Worm (Caenorhabditis elegans): Measurements from ENCODE around the gene T01C4.8.

The T01C4.8 gene

DNA sequence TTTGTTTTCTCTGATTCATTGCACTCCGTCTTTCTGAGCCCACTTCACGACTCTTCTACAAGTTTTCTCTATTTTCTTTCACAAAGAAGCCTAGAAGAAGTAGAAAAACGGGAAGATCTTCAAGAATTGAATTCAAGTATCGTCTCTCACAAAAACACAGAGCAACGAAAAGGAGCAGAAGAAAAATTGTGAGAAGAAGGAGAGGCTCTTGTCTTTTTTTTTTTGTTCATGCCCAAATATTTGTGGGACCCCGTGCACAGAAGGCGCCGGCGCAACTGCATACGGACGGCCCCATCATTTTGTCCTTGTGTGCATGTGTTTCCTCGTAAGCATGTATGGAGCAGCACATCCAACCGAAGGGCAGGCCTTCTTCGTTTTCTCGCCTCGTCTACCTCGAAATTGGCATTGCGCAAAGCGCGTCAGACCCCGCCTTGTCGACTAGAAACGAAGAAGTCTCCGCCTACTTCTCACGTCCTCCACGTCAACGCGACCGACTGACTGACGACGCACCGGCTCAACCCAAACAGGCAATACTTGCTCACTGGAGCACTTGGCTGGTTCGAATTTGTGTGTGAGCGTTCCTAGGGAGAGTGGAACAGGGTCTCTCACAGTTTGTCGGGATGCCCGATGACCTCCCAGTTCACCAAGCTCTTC lies 22.7 kb downstream of the T01C4.8 start:
- no peak for TF ChIP-seq ceh-83 (GFP tag; optimal IDR thresholded peaks at IDR 0.05)
- no peak for TF ChIP-seq unc-39 (tag; optimal IDR thresholded peaks at IDR 0.05)
- TF ChIP-seq pha-4 (tag; optimal IDR thresholded peaks at IDR 0.05) = no peak
- no peak for TF ChIP-seq sptf-1 (tag; optimal IDR thresholded peaks at IDR 0.05)
- no peak for TF ChIP-seq ces-1 (GFP tag; optimal IDR thresholded peaks at IDR 0.05)
- no peak for TF ChIP-seq hlh-1 (tag; optimal IDR thresholded peaks at IDR 0.05)
- TF ChIP-seq mab-5 (tag; optimal IDR thresholded peaks at IDR 0.05) = no peak
- TF ChIP-seq nhr-237 (tag; optimal IDR thresholded peaks at IDR 0.05) = no peak

DNA sequence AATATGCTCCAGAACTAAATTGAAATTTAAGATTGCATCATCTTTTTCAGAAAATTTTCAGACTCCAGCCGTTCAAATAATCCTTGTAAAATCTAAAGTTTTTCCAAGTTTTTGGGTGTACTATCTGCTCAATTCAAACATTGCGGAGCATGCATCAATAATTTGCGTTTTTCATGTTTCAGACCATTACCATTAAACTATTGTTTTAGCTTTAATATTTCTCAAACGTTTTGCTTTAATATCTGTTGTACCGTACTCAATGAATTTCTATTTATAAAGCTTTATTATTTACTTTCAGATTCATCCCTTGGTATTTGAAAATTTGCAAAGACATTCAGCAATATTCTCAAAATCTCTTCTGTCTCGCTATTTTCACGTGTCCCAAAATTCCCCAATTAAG lies 26.1 kb downstream of the T01C4.8 start, which contains the start of gene odr-2:
Gene odr-2, plus strand, starts transcription at position 301 of the 400 bp plus-strand sequence.
- TF ChIP-seq snpc-4 (tag; optimal IDR thresholded peaks at IDR 0.05) = no peak
- TF ChIP-seq mls-2 (tag; optimal IDR thresholded peaks at IDR 0.05) = no peak
- no peak for TF ChIP-seq nhr-2 (tag; optimal IDR thresholded peaks at IDR 0.05)
- TF ChIP-seq lsy-2 (tag; optimal IDR thresholded peaks at IDR 0.05) = no peak
- TF ChIP-seq hlh-1 (tag; optimal IDR thresholded peaks at IDR 0.05) = no peak
- no peak for TF ChIP-seq elt-1 (tag; optimal IDR thresholded peaks at IDR 0.05; ENCODE audit: borderline replicate concordance, insufficient read depth)
- no peak for TF ChIP-seq sptf-1 (tag; optimal IDR thresholded peaks at IDR 0.05)
- no peak for TF ChIP-seq elt-3 (tag; optimal IDR thresholded peaks at IDR 0.05)
- no peak for TF ChIP-seq cnd-1 (tag; optimal IDR thresholded peaks at IDR 0.05)
- TF ChIP-seq unc-39 (tag; optimal IDR thresholded peaks at IDR 0.05) = no peak
- TF ChIP-seq ces-1 (GFP tag; optimal IDR thresholded peaks at IDR 0.05) = no peak
- TF ChIP-seq unc-62 (GFP tag; optimal IDR thresholded peaks at IDR 0.05) = no peak
- TF ChIP-seq flh-1 (GFP tag; optimal IDR thresholded peaks at IDR 0.05) = no peak
- no peak for TF ChIP-seq lin-32 (GFP tag; optimal IDR thresholded peaks at IDR 0.05)
- TF ChIP-seq nhr-28 (tag; optimal IDR thresholded peaks at IDR 0.05) = no peak
- TF ChIP-seq nhr-76 (tag; optimal IDR thresholded peaks at IDR 0.05) = no peak
- no peak for TF ChIP-seq tbx-8 (GFP tag; optimal IDR thresholded peaks at IDR 0.05)

DNA sequence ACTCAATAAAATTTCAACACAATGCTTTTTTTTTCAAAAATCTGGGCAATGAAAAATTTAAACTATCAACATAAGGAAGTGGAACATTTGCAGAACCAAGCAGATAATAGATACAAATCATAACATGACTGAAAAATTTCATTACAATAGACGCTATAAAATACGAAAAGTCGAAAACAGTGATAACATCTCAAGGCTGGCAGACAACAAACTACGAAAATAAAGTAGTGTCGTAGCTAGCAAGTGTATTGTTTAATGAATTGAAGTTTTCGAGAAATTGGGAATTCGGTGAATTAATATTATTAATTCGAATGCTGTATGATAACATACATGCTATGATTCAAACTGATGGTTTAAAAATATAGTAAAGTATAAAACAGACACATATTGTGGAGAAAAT lies 32.5 kb downstream of the T01C4.8 start:
- no peak for TF ChIP-seq mls-2 (tag; optimal IDR thresholded peaks at IDR 0.05)
- TF ChIP-seq snpc-4 (tag; optimal IDR thresholded peaks at IDR 0.05) = no peak
- no peak for TF ChIP-seq ceh-43 (GFP tag; optimal IDR thresholded peaks at IDR 0.05)
- no peak for TF ChIP-seq unc-39 (tag; optimal IDR thresholded peaks at IDR 0.05)
- no peak for TF ChIP-seq flh-1 (GFP tag; optimal IDR thresholded peaks at IDR 0.05)
- no peak for TF ChIP-seq mab-5 (tag; optimal IDR thresholded peaks at IDR 0.05)
- TF ChIP-seq zip-8 (tag; optimal IDR thresholded peaks at IDR 0.05) = no peak
- no peak for TF ChIP-seq lin-32 (GFP tag; optimal IDR thresholded peaks at IDR 0.05)
- TF ChIP-seq ceh-39 (tag; optimal IDR thresholded peaks at IDR 0.05) = no peak

DNA sequence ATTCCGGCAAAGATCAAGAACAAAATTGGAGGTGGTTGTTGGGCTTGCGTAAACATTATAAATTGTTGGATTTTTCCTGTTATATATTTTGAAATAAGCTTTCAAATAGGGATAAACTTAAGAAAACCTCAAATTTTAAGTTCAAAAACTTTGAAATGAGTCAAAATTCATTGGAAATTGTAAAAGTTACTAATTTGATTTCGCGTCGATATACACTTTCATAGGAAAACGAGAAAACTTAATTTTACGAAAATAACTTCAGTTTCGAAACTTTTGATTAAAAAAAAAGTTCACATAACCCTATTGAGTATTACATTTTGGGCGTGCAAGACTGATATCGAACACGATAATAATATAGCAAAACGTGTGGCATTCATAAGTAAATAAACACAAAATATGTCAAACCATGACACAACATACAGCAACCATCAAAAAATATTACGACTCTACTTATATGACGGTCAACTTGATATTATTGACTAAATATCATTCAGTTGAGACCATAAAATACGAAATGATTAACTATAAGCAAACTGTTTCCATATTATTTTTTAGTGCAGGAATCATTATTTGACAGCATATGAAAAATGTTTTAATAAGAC lies 33.1 kb downstream of the T01C4.8 start:
- TF ChIP-seq bed-3 (GFP tag; optimal IDR thresholded peaks at IDR 0.05) = no peak
- TF ChIP-seq flh-1 (GFP tag; optimal IDR thresholded peaks at IDR 0.05) = no peak
- no peak for TF ChIP-seq nhr-12 (tag; optimal IDR thresholded peaks at IDR 0.05)
- no peak for TF ChIP-seq hlh-1 (tag; optimal IDR thresholded peaks at IDR 0.05)
- TF ChIP-seq sptf-1 (tag; optimal IDR thresholded peaks at IDR 0.05) = no peak
- TF ChIP-seq unc-62 (GFP tag; optimal IDR thresholded peaks at IDR 0.05) = no peak
- TF ChIP-seq ceh-43 (GFP tag; optimal IDR thresholded peaks at IDR 0.05) = no peak
- TF ChIP-seq nhr-2 (tag; optimal IDR thresholded peaks at IDR 0.05) = no peak
- no peak for TF ChIP-seq blmp-1 (tag; optimal IDR thresholded peaks at IDR 0.05)
- TF ChIP-seq mep-1 (tag; optimal IDR thresholded peaks at IDR 0.05) = no peak
- no peak for TF ChIP-seq snpc-4 (tag; optimal IDR thresholded peaks at IDR 0.05)
- no peak for TF ChIP-seq lin-32 (GFP tag; optimal IDR thresholded peaks at IDR 0.05)
- no peak for TF ChIP-seq elt-3 (tag; optimal IDR thresholded peaks at IDR 0.05)
- no peak for TF ChIP-seq nhr-237 (tag; optimal IDR thresholded peaks at IDR 0.05)
- TF ChIP-seq cnd-1 (tag; optimal IDR thresholded peaks at IDR 0.05) = no peak
- TF ChIP-seq zip-8 (tag; optimal IDR thresholded peaks at IDR 0.05) = no peak
- TF ChIP-seq unc-39 (tag; optimal IDR thresholded peaks at IDR 0.05) = no peak
- TF ChIP-seq M03D4.4 (tag; optimal IDR thresholded peaks at IDR 0.05) = no peak
- no peak for TF ChIP-seq mls-2 (tag; optimal IDR thresholded peaks at IDR 0.05)
- no peak for TF ChIP-seq ceh-83 (GFP tag; optimal IDR thresholded peaks at IDR 0.05)
